Worm (Caenorhabditis elegans) whole organism, L4 larva: Measurements from ENCODE around the gene pals-29.

Experiments
- hlh-30 ChIP-seq: sonication (generic microtip); optimal IDR thresholded peaks from 2 replicates; lab custom pipeline; 2017; ENCODE audit warnings: antibody characterized with exemption, mild to moderate bottlenecking, missing genetic modification characterization, missing compliant biosample characterization; ENCODE audit not compliant: insufficient read depth
- zag-1 ChIP-seq: fragments of 150-350 bp; optimal IDR thresholded peaks from 2 replicates; lab custom pipeline; 2014; ENCODE audit warnings: missing biosample characterization, missing genetic modification characterization
- ztf-11 ChIP-seq: fragments of 150-350 bp; optimal IDR thresholded peaks from 2 replicates; lab custom pipeline; 2014; ENCODE audit warnings: missing biosample characterization, missing genetic modification characterization

DNA sequence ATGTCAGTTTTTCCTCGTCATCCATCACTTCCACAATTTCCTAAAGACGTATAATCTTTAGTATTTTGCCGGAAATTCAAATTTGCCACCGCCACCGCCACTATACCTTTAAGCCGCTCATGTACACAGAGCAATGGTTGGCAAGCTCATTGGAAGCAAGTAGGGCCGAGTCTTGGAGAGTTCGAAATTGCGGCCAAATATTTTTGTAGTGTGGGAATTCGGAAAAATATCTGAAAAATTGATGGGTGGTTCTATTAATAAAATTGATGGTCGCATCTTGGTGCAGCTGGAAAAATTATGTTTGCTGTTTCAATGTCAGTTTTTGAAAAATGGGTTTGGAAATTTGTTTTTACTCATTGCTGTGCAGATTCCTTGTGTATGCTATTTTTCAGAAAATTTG lies 29.2 kb upstream of the pals-29 start:
- TF ChIP-seq zag-1 (tag; lab: Kevin White, UChicago): no peak
- no peak for TF ChIP-seq hlh-30 (tag; lab: Kevin White, UChicago)
- no peak for TF ChIP-seq ztf-11 (tag; lab: Kevin White, UChicago)
